Worm (Caenorhabditis elegans) whole organism, L2 larva: ENCODE measurements around the gene ncx-7.

Source experiments
- C34F6.9 ChIP-seq: fragments of 150-350 bp; optimal IDR thresholded peaks from 2 replicates; lab custom pipeline; 2014; ENCODE audit warnings: missing biosample characterization, missing genetic modification characterization
- F13H6.1 ChIP-seq: sonication (generic microtip); optimal IDR thresholded peaks from 2 replicates; lab custom pipeline; 2016; ENCODE audit warnings: missing genetic modification characterization, missing compliant biosample characterization
- R02D3.7 ChIP-seq: fragments of 150-350 bp; optimal IDR thresholded peaks from 2 replicates; lab custom pipeline; 2014; ENCODE audit warnings: missing biosample characterization, missing genetic modification characterization
- Y55F3AM.14 ChIP-seq: fragments of 200-800 bp; sonication (Bioruptor generic); optimal IDR thresholded peaks from 2 replicates; lab custom pipeline; 2018; ENCODE audit warnings: mild to moderate bottlenecking, missing genetic modification characterization, missing compliant biosample characterization
- ZK546.5 ChIP-seq: sonication (generic microtip); optimal IDR thresholded peaks from 2 replicates; lab custom pipeline; 2017; ENCODE audit warnings: missing biosample characterization, missing genetic modification characterization
- alr-1 ChIP-seq: fragments of 150-350 bp; optimal IDR thresholded peaks from 2 replicates; lab custom pipeline; 2014; ENCODE audit warnings: missing biosample characterization, missing genetic modification characterization
- aly-2 ChIP-seq: fragments of 150-350 bp; optimal IDR thresholded peaks from 2 replicates; lab custom pipeline; 2014; ENCODE audit warnings: missing biosample characterization, missing genetic modification characterization
- ama-1 ChIP-seq: fragments of 150-350 bp; optimal IDR thresholded peaks from 2 replicates; lab custom pipeline; 2018; ENCODE audit warnings: inconsistent platforms
- blmp-1 ChIP-seq: sonication (generic microtip); optimal IDR thresholded peaks from 2 replicates; lab custom pipeline; 2017; ENCODE audit warnings: missing genetic modification characterization, mild to moderate bottlenecking, missing compliant biosample characterization, antibody characterized with exemption, moderate library complexity; ENCODE audit not compliant: insufficient read depth
- gmeb-1 ChIP-seq: fragments of 150-350 bp; optimal IDR thresholded peaks from 2 replicates; lab custom pipeline; 2014; ENCODE audit warnings: missing biosample characterization, missing genetic modification characterization
- lin-11 ChIP-seq: fragments of 150-350 bp; sonication (generic microtip); optimal IDR thresholded peaks from 2 replicates; lab custom pipeline; 2014; ENCODE audit warnings: missing biosample characterization, missing genetic modification characterization, inconsistent platforms, mixed read lengths
- lin-13 ChIP-seq: fragments of 150-350 bp; optimal IDR thresholded peaks from 2 replicates; lab custom pipeline; 2014; ENCODE audit warnings: missing biosample characterization, missing genetic modification reagents, missing genetic modification characterization
- lin-39 ChIP-seq: fragments of 150-350 bp; optimal IDR thresholded peaks from 2 replicates; lab custom pipeline; 2014; ENCODE audit warnings: missing biosample characterization, missing genetic modification reagents, missing genetic modification characterization
- lsy-2 ChIP-seq, 2 experiments: fragments of 150-350 bp in 1 of 2; sonication (generic microtip) in 1 of 2; optimal IDR thresholded peaks; 2 replicates each; lab custom pipeline; 2014 to 2017; ENCODE audit warnings: missing biosample characterization in 2 of 2, missing genetic modification characterization in 2 of 2
- mdl-1 ChIP-seq, 2 experiments: fragments of 150-350 bp in 1 of 2; sonication (generic microtip) in 1 of 2; optimal IDR thresholded peaks; 2 replicates each; lab custom pipeline; 2017; ENCODE audit warnings: missing biosample characterization in 2 of 2, missing genetic modification characterization in 2 of 2
- nhr-11 ChIP-seq: fragments of 150-350 bp; optimal IDR thresholded peaks from 2 replicates; lab custom pipeline; 2014; ENCODE audit warnings: missing biosample characterization, missing genetic modification characterization
- nhr-12 ChIP-seq: fragments of 150-350 bp; optimal IDR thresholded peaks from 2 replicates; lab custom pipeline; 2014; ENCODE audit warnings: missing biosample characterization, missing genetic modification characterization
- nhr-129 ChIP-seq: fragments of 150-350 bp; optimal IDR thresholded peaks from 2 replicates; lab custom pipeline; 2014; ENCODE audit warnings: missing biosample characterization, missing genetic modification characterization
- nhr-21 ChIP-seq: fragments of 150-350 bp; optimal IDR thresholded peaks from 2 replicates; lab custom pipeline; 2014; ENCODE audit warnings: missing biosample characterization, missing genetic modification characterization
- nhr-23 ChIP-seq: fragments of 150-350 bp; optimal IDR thresholded peaks from 2 replicates; lab custom pipeline; 2014; ENCODE audit warnings: missing biosample characterization, missing genetic modification reagents, missing genetic modification characterization
- nhr-237 ChIP-seq: fragments of 150-350 bp; optimal IDR thresholded peaks from 2 replicates; lab custom pipeline; 2014; ENCODE audit warnings: missing biosample characterization, missing genetic modification characterization
- nhr-25 ChIP-seq: fragments of 150-350 bp; sonication (generic microtip); optimal IDR thresholded peaks from 3 replicates; lab custom pipeline; 2014; ENCODE audit warnings: missing biosample characterization, missing genetic modification characterization
- nhr-6 ChIP-seq: fragments of 150-350 bp; optimal IDR thresholded peaks from 2 replicates; lab custom pipeline; 2014; ENCODE audit warnings: missing biosample characterization, missing genetic modification characterization
- nhr-77 ChIP-seq: fragments of 150-350 bp; optimal IDR thresholded peaks from 2 replicates; lab custom pipeline; 2014; ENCODE audit warnings: missing biosample characterization, missing genetic modification characterization
- sem-4 ChIP-seq: fragments of 150-350 bp; optimal IDR thresholded peaks from 2 replicates; lab custom pipeline; 2014; ENCODE audit warnings: missing biosample characterization, missing genetic modification reagents, missing genetic modification characterization
- sma-9 ChIP-seq, 2 experiments: fragments of 150-350 bp in 1 of 2; sonication (generic microtip) in 1 of 2; optimal IDR thresholded peaks; 2 replicates each; lab custom pipeline; 2014 to 2016; ENCODE audit warnings: missing genetic modification characterization in 2 of 2, mild to moderate bottlenecking in 1 of 2, missing biosample characterization in 1 of 2, missing compliant biosample characterization in 1 of 2, missing genetic modification reagents in 1 of 2, moderate library complexity in 1 of 2
- snpc-4 ChIP-seq: fragments of 150-350 bp; optimal IDR thresholded peaks from 2 replicates; lab custom pipeline; 2014; ENCODE audit warnings: missing biosample characterization, missing genetic modification characterization
- unc-55 ChIP-seq: fragments of 150-350 bp; sonication (generic microtip); optimal IDR thresholded peaks from 3 replicates; lab custom pipeline; 2014; ENCODE audit warnings: missing biosample characterization, missing genetic modification reagents, missing genetic modification characterization
- unc-62 ChIP-seq: fragments of 150-350 bp; optimal IDR thresholded peaks from 2 replicates; lab custom pipeline; 2014; ENCODE audit warnings: missing biosample characterization, missing genetic modification reagents, missing genetic modification characterization
- zag-1 ChIP-seq: fragments of 150-350 bp; optimal IDR thresholded peaks from 2 replicates; lab custom pipeline; 2014; ENCODE audit warnings: missing biosample characterization, missing genetic modification characterization
- ztf-1 ChIP-seq: fragments of 200-800 bp; sonication (Bioruptor generic); conservative IDR thresholded peaks from 2 replicates; pipeline ENCODE4 v1.3.6; 2022; ENCODE audit warnings: missing genetic modification characterization, missing compliant biosample characterization
- ztf-4 ChIP-seq: fragments of 150-350 bp; optimal IDR thresholded peaks from 2 replicates; lab custom pipeline; 2014; ENCODE audit warnings: missing biosample characterization, missing genetic modification characterization

The ncx-7 gene

ce11 chrIII:9703747-9704605 is 16.1 kb downstream of the ncx-7 start (continued):
- TF ChIP-seq lin-11 (tag; lab: Kevin White, UChicago) (no peak), unc-55 (GFP tag; lab: Kevin White, UChicago) (peak; percentile 53), nhr-6 (tag; lab: Kevin White, UChicago) (peak; percentile 26), sem-4 (tag; lab: Kevin White, UChicago) (no peak), ZK546.5 (tag; lab: Kevin White, UChicago) (no peak), lsy-2 (tag; optimal IDR thresholded peaks at IDR 0.05; lab: Kevin White, UChicago) (peak in 1 of 2 experiments; percentile 43), nhr-12 (tag; lab: Kevin White, UChicago) (no peak)

DNA sequence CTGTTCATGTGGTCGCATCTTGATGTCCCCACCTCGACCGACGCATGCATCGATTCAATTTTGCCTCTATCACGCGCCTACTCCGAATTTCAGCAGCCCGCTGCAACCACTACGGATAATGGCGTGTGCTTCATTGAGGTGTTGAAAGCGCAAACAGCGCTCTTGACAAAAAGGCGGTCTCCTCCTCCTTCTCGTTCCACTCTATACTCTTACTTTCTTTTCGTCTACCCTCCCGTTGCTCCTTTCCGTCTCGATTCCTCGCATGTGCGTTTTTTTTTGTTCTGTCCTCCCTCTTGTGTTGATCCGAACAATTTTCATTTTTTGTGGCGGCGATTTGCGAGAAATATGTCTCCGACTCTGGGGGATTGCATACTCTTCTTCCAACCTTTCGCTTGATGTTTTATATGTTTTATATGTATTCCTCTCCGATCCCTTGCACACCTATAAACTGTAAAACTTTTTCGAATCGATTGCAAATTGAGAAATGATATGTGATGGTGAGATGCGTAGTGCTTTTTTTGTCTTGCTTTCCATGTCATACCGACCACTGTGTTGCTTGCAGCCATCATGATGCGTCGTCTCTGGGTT is 17.3 kb downstream of the ncx-7 start:
- TF ChIP-seq C34F6.9 (tag; lab: Kevin White, UChicago) (no peak), nhr-11 (tag; lab: Kevin White, UChicago) (no peak), alr-1 (tag; lab: Kevin White, UChicago) (no peak), sma-9 (GFP tag; optimal IDR thresholded peaks at IDR 0.05; lab: Kevin White, UChicago) (peak; percentile 11), sma-9 (tag; optimal IDR thresholded peaks at IDR 0.05; lab: Kevin White, UChicago) (no peak), nhr-237 (tag; lab: Kevin White, UChicago) (no peak), nhr-25 (no peak), unc-55 (GFP tag; lab: Kevin White, UChicago) (peak; percentile 14), nhr-6 (tag; lab: Kevin White, UChicago) (peak; percentile 5), mdl-1 (tag; optimal IDR thresholded peaks at IDR 0.05; lab: Kevin White, UChicago) (no peak), lin-39 (no peak), nhr-129 (tag; lab: Kevin White, UChicago) (peak; percentile 30), F13H6.1 (peak; percentile 36), ZK546.5 (tag; lab: Kevin White, UChicago) (no peak), gmeb-1 (no peak)
- TF ChIP-seq, all 48 proteins: peak for 5

ce11 chrIII:9701798-9702197 is 18.3 kb downstream of the ncx-7 start:
- TF ChIP-seq R02D3.7 (no peak), aly-2 (tag; lab: Kevin White, UChicago) (no peak), sma-9 (GFP tag; optimal IDR thresholded peaks at IDR 0.05; lab: Kevin White, UChicago) (no peak), sma-9 (tag; optimal IDR thresholded peaks at IDR 0.05; lab: Kevin White, UChicago) (no peak), blmp-1 (tag; lab: Kevin White, UChicago) (no peak)

- TF ChIP-seq ZK546.5 (tag; lab: Kevin White, UChicago) = no peak
- TF ChIP-seq ztf-1 (GFP tag; lab: Robert Waterston, UW) = no peak
- TF ChIP-seq alr-1 (tag; lab: Kevin White, UChicago) = no peak
- no peak for TF ChIP-seq unc-55 (GFP tag; lab: Kevin White, UChicago)
- no peak for TF ChIP-seq ama-1
- no peak for TF ChIP-seq F13H6.1
- TF ChIP-seq nhr-129 (tag; lab: Kevin White, UChicago) = peak; percentile 19
- TF ChIP-seq zag-1 (tag; lab: Kevin White, UChicago) = no peak
- TF ChIP-seq gmeb-1 = no peak
- TF ChIP-seq nhr-21 = peak; percentile 41
- TF ChIP-seq lin-13 (GFP tag; lab: Kevin White, UChicago) = no peak
- no peak for TF ChIP-seq nhr-77 (tag; lab: Kevin White, UChicago)
- no peak for TF ChIP-seq unc-62 (GFP tag; lab: Kevin White, UChicago)
- TF ChIP-seq aly-2 (tag; lab: Kevin White, UChicago) = no peak
- no peak for TF ChIP-seq snpc-4 (tag; lab: Kevin White, UChicago)
- no peak for TF ChIP-seq nhr-23 (tag; lab: Kevin White, UChicago)
- TF ChIP-seq Y55F3AM.14 (GFP tag; lab: Kevin White, UChicago) = no peak
- peak; percentile 1 for TF ChIP-seq sma-9 (GFP tag; optimal IDR thresholded peaks at IDR 0.05; lab: Kevin White, UChicago)
- no peak for TF ChIP-seq sma-9 (tag; optimal IDR thresholded peaks at IDR 0.05; lab: Kevin White, UChicago)
- no peak for TF ChIP-seq mdl-1 (tag; optimal IDR thresholded peaks at IDR 0.05; lab: Kevin White, UChicago)
- no peak for TF ChIP-seq ztf-4 (tag; lab: Kevin White, UChicago)
Measured at ce11 chrIII:9700114-9700690, 19.9 kb downstream of the ncx-7 start.
